Fruit fly (Drosophila melanogaster) whole organism, embryonic: ENCODE data around the gene Apoltp.

ENCODE experiments used
- ATbp ChIP-seq: fragments of 200-800 bp; sonication (Bioruptor generic); optimal IDR thresholded peaks from 2 replicates; lab custom pipeline; 2017; ENCODE audit warnings: missing biosample characterization, mild to moderate bottlenecking, missing genetic modification characterization, missing genetic modification reagents
- BtbVII ChIP-seq: fragments of 200-800 bp; sonication (Bioruptor generic); optimal IDR thresholded peaks from 3 replicates; lab custom pipeline; 2017; ENCODE audit warnings: missing biosample characterization, mild to moderate bottlenecking, missing genetic modification characterization
- CG1024 ChIP-seq: fragments of 200-800 bp; sonication (Bioruptor generic); IDR thresholded peaks from 2 replicates; pipeline ENCODE4 v1.3.6; 2022; ENCODE audit warnings: missing biosample characterization, missing genetic modification characterization
- CG11695 ChIP-seq: fragments of 200-800 bp; sonication (Bioruptor generic); IDR thresholded peaks from 3 replicates; pipeline ENCODE4 v1.3.6; 2022; ENCODE audit warnings: missing biosample characterization, missing genetic modification characterization
- CG11696 ChIP-seq: fragments of 200-800 bp; sonication (Bioruptor generic); IDR thresholded peaks from 2 replicates; pipeline ENCODE4 v1.3.6; 2022; ENCODE audit warnings: missing biosample characterization, missing genetic modification characterization
- CG1233 ChIP-seq: fragments of 200-800 bp; sonication (Bioruptor generic); optimal IDR thresholded peaks from 4 replicates; lab custom pipeline; 2018; ENCODE audit warnings: missing biosample characterization, mild to moderate bottlenecking, missing genetic modification characterization
- CG13123 ChIP-seq: fragments of 200-800 bp; sonication (Bioruptor generic); optimal IDR thresholded peaks from 2 replicates; lab custom pipeline; 2016; ENCODE audit warnings: missing biosample characterization, missing genetic modification characterization
- CG13296 ChIP-seq: fragments of 200-800 bp; sonication (Bioruptor generic); optimal IDR thresholded peaks from 3 replicates; lab custom pipeline; 2018; ENCODE audit warnings: missing biosample characterization, mild to moderate bottlenecking, missing genetic modification characterization
- CG13775 ChIP-seq: fragments of 200-800 bp; sonication (Bioruptor generic); optimal IDR thresholded peaks from 3 replicates; lab custom pipeline; 2017; ENCODE audit warnings: missing biosample characterization, mild to moderate bottlenecking, missing genetic modification characterization
- CG15269 ChIP-seq: fragments of 200-800 bp; sonication (Bioruptor generic); optimal IDR thresholded peaks from 2 replicates; lab custom pipeline; 2018; ENCODE audit warnings: missing biosample characterization, mild to moderate bottlenecking, missing genetic modification characterization, moderate library complexity
- CG18599 ChIP-seq: fragments of 200-800 bp; sonication (Bioruptor generic); optimal IDR thresholded peaks from 3 replicates; lab custom pipeline; 2017; ENCODE audit warnings: missing biosample characterization, missing genetic modification characterization, mild to moderate bottlenecking, moderate library complexity, missing genetic modification reagents
- CG2875 ChIP-seq: fragments of 200-800 bp; sonication (Bioruptor generic); optimal IDR thresholded peaks from 2 replicates; lab custom pipeline; 2017; ENCODE audit warnings: missing biosample characterization, mild to moderate bottlenecking, missing genetic modification characterization, missing genetic modification reagents
- CG31388 ChIP-seq: fragments of 200-800 bp; sonication (Bioruptor generic); optimal IDR thresholded peaks from 2 replicates; lab custom pipeline; 2016; ENCODE audit warnings: missing biosample characterization, missing genetic modification characterization
- CG31441 ChIP-seq: fragments of 200-800 bp; sonication (Bioruptor generic); IDR thresholded peaks from 2 replicates; pipeline ENCODE4 v1.3.6; 2022; ENCODE audit warnings: missing biosample characterization, missing genetic modification characterization
- CG32767 ChIP-seq: fragments of 200-800 bp; sonication (Bioruptor generic); IDR thresholded peaks from 2 replicates; pipeline ENCODE4 v1.3.6; 2022; ENCODE audit warnings: missing biosample characterization, missing genetic modification characterization
- CG3726 ChIP-seq: fragments of 200-800 bp; sonication (Bioruptor generic); IDR thresholded peaks from 3 replicates; pipeline ENCODE4, ENCODE4 v1.3.6; 2022; ENCODE audit warnings: missing biosample characterization, missing genetic modification characterization
- CG6683 ChIP-seq: fragments of 200-800 bp; sonication (Bioruptor generic); optimal IDR thresholded peaks from 2 replicates; lab custom pipeline; 2017; ENCODE audit warnings: missing biosample characterization, mild to moderate bottlenecking, missing genetic modification characterization, missing genetic modification reagents
- CG6689 ChIP-seq: fragments of 200-800 bp; sonication (Bioruptor generic); IDR thresholded peaks from 2 replicates; pipeline ENCODE4 v1.3.6; 2022; ENCODE audit warnings: missing biosample characterization, missing genetic modification characterization
- CG6854 ChIP-seq: fragments of 200-800 bp; sonication (Bioruptor generic); optimal IDR thresholded peaks from 3 replicates; lab custom pipeline; 2017; ENCODE audit warnings: missing biosample characterization, mild to moderate bottlenecking, missing genetic modification characterization
- CG7786 ChIP-seq: fragments of 200-800 bp; sonication (Bioruptor generic); optimal IDR thresholded peaks from 2 replicates; lab custom pipeline; 2016; ENCODE audit warnings: missing biosample characterization, missing genetic modification characterization
- CG9215 ChIP-seq: fragments of 200-800 bp; sonication (Bioruptor generic); IDR thresholded peaks from 2 replicates; pipeline ENCODE4 v1.3.6; 2022; ENCODE audit warnings: missing biosample characterization, missing genetic modification characterization
- CG9609 ChIP-seq: fragments of 200-800 bp; sonication (Bioruptor generic); optimal IDR thresholded peaks from 3 replicates; lab custom pipeline; 2016; ENCODE audit warnings: missing biosample characterization, missing genetic modification characterization
- E2f2 ChIP-seq: fragments of 200-800 bp; sonication (Bioruptor generic); IDR thresholded peaks from 2 replicates; pipeline ENCODE4 v1.3.6; 2022; ENCODE audit warnings: missing biosample characterization, missing genetic modification characterization
- Ets65A ChIP-seq: fragments of 200-800 bp; sonication (Bioruptor generic); peaks from one replicate; lab custom pipeline; 2016; ENCODE audit warnings: missing biosample characterization, missing genetic modification characterization
- H2.0 ChIP-seq: fragments of 200-800 bp; sonication (Bioruptor generic); IDR thresholded peaks from 2 replicates; pipeline ENCODE4 v1.3.6; 2022; ENCODE audit warnings: missing biosample characterization, missing genetic modification characterization
- Myb ChIP-seq: fragments of 200-800 bp; sonication (Bioruptor generic); optimal IDR thresholded peaks from 2 replicates; lab custom pipeline; 2016; ENCODE audit warnings: missing biosample characterization, missing genetic modification characterization
- Vsx1 ChIP-seq: fragments of 200-800 bp; sonication (Bioruptor generic); optimal IDR thresholded peaks from 2 replicates; lab custom pipeline; 2017; ENCODE audit warnings: missing biosample characterization, mild to moderate bottlenecking, missing genetic modification characterization, missing genetic modification reagents
- bigmax ChIP-seq: fragments of 200-800 bp; sonication (Bioruptor generic); optimal IDR thresholded peaks from 2 replicates; lab custom pipeline; 2018; ENCODE audit warnings: missing biosample characterization, mild to moderate bottlenecking, missing genetic modification characterization
- cato ChIP-seq: fragments of 200-800 bp; sonication (Bioruptor generic); optimal IDR thresholded peaks from 2 replicates; lab custom pipeline; 2016; ENCODE audit warnings: missing biosample characterization, missing genetic modification characterization, borderline replicate concordance
- dm ChIP-seq: fragments of 200-800 bp; sonication (Bioruptor generic); optimal IDR thresholded peaks from 3 replicates; lab custom pipeline; 2016; ENCODE audit warnings: missing biosample characterization, missing genetic modification characterization
- dpn ChIP-seq, 2 experiments: fragments of 200-800 bp; sonication (Bioruptor generic); optimal IDR thresholded peaks; 3 replicates each; lab custom pipeline; 2016; ENCODE audit warnings: missing biosample characterization in 2 of 2, missing genetic modification characterization in 2 of 2
- en ChIP-seq: fragments of 200-800 bp; sonication (Bioruptor generic); optimal IDR thresholded peaks from 2 replicates; lab custom pipeline; 2016; ENCODE audit warnings: missing biosample characterization, missing genetic modification characterization
- exex ChIP-seq: fragments of 200-800 bp; sonication (Bioruptor generic); optimal IDR thresholded peaks from 4 replicates; lab custom pipeline; 2018; ENCODE audit warnings: missing biosample characterization, mild to moderate bottlenecking, missing genetic modification characterization, moderate library complexity
- grn ChIP-seq: fragments of 200-800 bp; sonication (Bioruptor generic); optimal IDR thresholded peaks from 3 replicates; lab custom pipeline; 2017; ENCODE audit warnings: missing biosample characterization, missing genetic modification characterization
- lmd ChIP-seq: fragments of 200-800 bp; sonication (Bioruptor generic); IDR thresholded peaks from 2 replicates; pipeline ENCODE4 v1.3.6; 2022; ENCODE audit warnings: missing biosample characterization, missing genetic modification characterization
- lola ChIP-seq, 3 experiments: fragments of >200 bp in 2 of 3; fragments of 200-800 bp in 1 of 3; sonication (Bioruptor generic) in 1 of 3; optimal IDR thresholded peaks; 2 replicates each; lab custom pipeline; 2017 to 2019; ENCODE audit warnings: missing biosample characterization in 3 of 3, missing genetic modification characterization in 3 of 3, mild to moderate bottlenecking in 1 of 3, moderate library complexity in 1 of 3
- nau ChIP-seq: fragments of 200-800 bp; sonication (Bioruptor generic); optimal IDR thresholded peaks from 3 replicates; lab custom pipeline; 2017; ENCODE audit warnings: missing biosample characterization, mild to moderate bottlenecking, missing genetic modification characterization, missing genetic modification reagents
- onecut ChIP-seq: fragments of 200-800 bp; sonication (Bioruptor generic); IDR thresholded peaks from 2 replicates; pipeline ENCODE4 v1.3.6; 2022; ENCODE audit warnings: missing biosample characterization, missing genetic modification characterization
- org-1 ChIP-seq: fragments of 200-800 bp; sonication (Bioruptor generic); optimal IDR thresholded peaks from 2 replicates; lab custom pipeline; 2017; ENCODE audit warnings: missing biosample characterization, missing genetic modification characterization
- pita ChIP-seq: fragments of 200-800 bp; sonication (Bioruptor generic); optimal IDR thresholded peaks from 2 replicates; lab custom pipeline; 2017; ENCODE audit warnings: missing biosample characterization, mild to moderate bottlenecking, missing genetic modification characterization
- pros ChIP-seq: fragments of 200-800 bp; sonication (Bioruptor generic); optimal IDR thresholded peaks from 3 replicates; lab custom pipeline; 2019; ENCODE audit warnings: missing biosample characterization, mild to moderate bottlenecking, missing genetic modification characterization, moderate library complexity
- run ChIP-seq: fragments of 200-800 bp; sonication (Bioruptor generic); optimal IDR thresholded peaks from 3 replicates; lab custom pipeline; 2018; ENCODE audit warnings: missing biosample characterization, mild to moderate bottlenecking, missing genetic modification characterization
- sc ChIP-seq, 3 experiments: fragments of >200 bp in 2 of 3; fragments of 200-800 bp in 1 of 3; sonication (Bioruptor generic) in 1 of 3; optimal IDR thresholded peaks; 2 replicates in 2 of 3; 3 replicates in 1 of 3; lab custom pipeline; 2017; ENCODE audit warnings: mild to moderate bottlenecking in 1 of 3, missing biosample characterization in 1 of 3, missing genetic modification characterization in 1 of 3, missing genetic modification reagents in 1 of 3
- sob ChIP-seq: fragments of 200-800 bp; sonication (Bioruptor generic); IDR thresholded peaks from 2 replicates; pipeline ENCODE4 v1.3.6; 2022; ENCODE audit warnings: missing biosample characterization, missing genetic modification characterization
- toy ChIP-seq: fragments of 200-800 bp; sonication (Bioruptor generic); IDR thresholded peaks from 2 replicates; pipeline ENCODE4 v1.3.6; 2022; ENCODE audit warnings: missing biosample characterization, missing genetic modification characterization
- vnd ChIP-seq: fragments of 200-800 bp; sonication (Bioruptor generic); IDR thresholded peaks from 3 replicates; pipeline ENCODE4 v1.3.6; 2022; ENCODE audit warnings: missing biosample characterization, missing genetic modification characterization; ENCODE audit not compliant: partially characterized antibody

Apoltp gene

DNA sequence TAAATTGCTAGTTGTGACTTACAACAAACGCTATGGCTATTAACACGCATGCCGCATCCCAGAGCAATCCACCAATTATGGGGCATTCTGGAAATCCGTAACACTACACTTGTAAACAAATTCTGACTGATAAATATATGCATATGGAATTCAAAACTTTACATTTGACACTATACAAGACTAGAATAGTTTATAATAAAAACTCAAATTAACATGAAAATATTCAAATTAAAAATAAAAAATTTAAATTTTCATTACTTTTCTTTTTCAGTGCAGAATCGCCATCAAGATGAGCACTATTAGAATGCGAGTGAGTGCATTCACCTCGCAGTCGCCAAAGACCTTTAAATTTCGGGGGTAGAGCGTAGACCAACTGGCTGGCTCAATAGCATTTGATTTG is 48.0 kb upstream of the Apoltp start (continued):
- TF ChIP-seq lola (GFP tag; optimal IDR thresholded peaks at IDR 0.05; lab: Kevin White, UChicago) = peak in 1 of 3 experiments; percentile 75
- TF ChIP-seq CG31441 (GFP tag; lab: Robert Waterston, UW) = peak; percentile 62
- no peak for TF ChIP-seq en (GFP tag; lab: Kevin White, UChicago)

DNA sequence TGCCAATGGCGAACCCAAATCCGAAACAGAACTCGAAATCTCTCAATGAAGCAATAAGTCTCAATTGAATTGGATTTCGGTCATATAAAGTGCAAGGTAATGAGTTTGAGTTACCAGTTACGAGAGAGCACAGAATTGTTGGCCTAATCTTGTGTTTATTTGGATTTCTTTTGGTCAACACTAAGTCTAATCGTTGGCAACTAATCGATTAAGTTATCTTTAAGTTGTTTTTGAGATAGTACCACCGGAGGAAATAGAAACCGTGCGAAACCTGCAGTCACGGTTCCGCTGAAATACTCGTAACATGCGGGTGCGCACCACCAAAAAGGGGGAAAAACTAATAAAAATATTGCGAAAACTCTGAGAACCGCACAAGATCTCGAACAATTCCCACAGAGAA is 44.8 kb upstream of the Apoltp start, which contains the start of gene CG3841:
TSS of gene CG3841 (plus strand) at position 301 of the 400 bp plus-strand sequence.
- TF ChIP-seq toy (GFP tag; lab: Robert Waterston, UW) (no peak), grn (GFP tag; lab: Kevin White, UChicago) (no peak), exex (peak; percentile 40), CG11696 (no peak)

DNA sequence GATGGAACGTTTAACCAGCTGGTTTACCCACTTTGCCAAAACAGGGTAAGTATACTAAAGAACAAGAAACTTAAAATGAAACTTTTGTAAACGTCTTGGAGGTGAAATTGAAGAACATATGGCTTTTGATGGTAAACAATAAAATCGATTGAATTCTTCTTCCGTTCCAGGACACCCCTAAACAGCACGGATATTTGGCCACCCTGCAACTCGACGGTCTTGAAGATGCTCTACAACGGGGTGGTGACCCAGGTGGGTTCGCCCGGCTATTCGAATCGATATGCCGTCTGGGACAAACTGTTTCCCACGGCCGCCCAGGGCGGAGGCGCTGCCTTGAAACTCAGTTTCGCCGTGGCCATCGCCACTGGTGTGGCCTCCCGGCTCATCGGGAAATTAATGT is 42.8 kb upstream of the Apoltp start:
- TF ChIP-seq CG13296 (GFP tag; lab: Kevin White, UChicago) (no peak), org-1 (GFP tag; lab: Kevin White, UChicago) (no peak), CG7786 (GFP tag; lab: Kevin White, UChicago) (no peak), CG1024 (GFP tag; lab: Robert Waterston, UW) (no peak), sc (optimal IDR thresholded peaks at IDR 0.05; lab: Kevin White, UChicago) (no peak), sc (GFP tag; optimal IDR thresholded peaks at IDR 0.05; lab: Kevin White, UChicago) (no peak), pita (GFP tag; lab: Kevin White, UChicago) (no peak), dm (no peak), H2.0 (no peak), ATbp (no peak), CG32767 (no peak), Myb (GFP tag; lab: Kevin White, UChicago) (no peak), CG9215 (GFP tag; lab: Robert Waterston, UW) (no peak), CG3726 (GFP tag; lab: Robert Waterston, UW) (no peak), CG9609 (GFP tag; lab: Kevin White, UChicago) (no peak), vnd (no peak), CG13123 (GFP tag; lab: Kevin White, UChicago) (no peak), sob (GFP tag; lab: Robert Waterston, UW) (0 out of 2 replicates have a peak, but pooled peaks have one; percentile 10), pros (GFP tag; lab: Kevin White, UChicago) (peak; percentile 6), Ets65A (GFP tag; lab: Kevin White, UChicago) (peak; percentile 73), onecut (GFP tag; lab: Robert Waterston, UW) (peak; percentile 50; the same call in 1 of the 2 replicates), CG6689 (GFP tag; lab: Robert Waterston, UW) (no peak), CG6683 (no peak)

DNA sequence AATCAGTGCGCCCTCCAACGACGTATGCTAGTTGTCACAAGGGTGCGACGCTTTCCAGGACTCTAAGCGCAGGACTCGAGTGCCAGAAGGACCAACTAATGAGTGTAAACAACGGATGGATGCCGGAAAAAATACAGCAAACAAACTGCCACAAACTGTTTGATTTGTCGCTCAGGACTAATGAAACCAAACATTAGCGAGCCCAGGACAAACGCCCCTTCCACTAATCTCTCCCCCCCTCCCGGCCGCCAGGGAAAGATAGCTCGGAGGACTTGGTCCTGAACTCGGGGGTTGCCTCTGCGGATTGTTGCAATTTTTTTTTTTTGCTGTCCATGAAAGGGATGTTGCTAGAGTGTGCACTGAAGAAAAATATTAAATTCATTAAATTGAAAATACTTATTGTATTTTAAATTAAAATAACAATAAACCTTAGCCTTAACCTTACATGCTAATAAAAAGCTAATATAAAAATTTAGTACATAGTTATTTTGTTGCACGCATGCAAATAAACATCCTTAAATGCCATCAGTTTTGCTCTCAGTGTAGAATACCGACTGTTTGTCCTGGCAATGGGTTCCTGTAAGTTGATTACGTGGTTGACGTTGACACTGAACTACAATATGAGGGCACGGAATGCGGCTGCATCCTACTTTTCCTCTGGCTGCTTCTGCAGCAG is 39.2 kb upstream of the Apoltp start:
- TF ChIP-seq CG6854 (GFP tag; lab: Kevin White, UChicago) (no peak), cato (GFP tag; lab: Kevin White, UChicago) (no peak), lmd (GFP tag; lab: Robert Waterston, UW) (no peak), nau (no peak), run (tag; lab: Kevin White, UChicago) (no peak), CG13775 (GFP tag; lab: Kevin White, UChicago) (peak; percentile 44), CG1233 (no peak), E2f2 (GFP tag; lab: Robert Waterston, UW) (peak; percentile 29; the same call in 1 of the 2 replicates), CG31388 (GFP tag; lab: Kevin White, UChicago) (no peak), CG2875 (peak; percentile 37), CG3726 (GFP tag; lab: Robert Waterston, UW) (no peak), Vsx1 (GFP tag; lab: Kevin White, UChicago) (no peak), dpn (GFP tag; optimal IDR thresholded peaks at IDR 0.05; lab: Kevin White, UChicago) (peak in 1 of 2 experiments; percentile 19), bigmax (no peak), CG11695 (GFP tag; lab: Robert Waterston, UW) (no peak), CG18599 (peak; percentile 29), CG15269 (tag; lab: Kevin White, UChicago) (no peak), BtbVII (GFP tag; lab: Kevin White, UChicago) (no peak)
